Fruit fly (Drosophila melanogaster) whole organism, prepupa: ENCODE data around the gene CG45089.

ENCODE experiments used
- Blimp-1 ChIP-seq: fragments of 200-800 bp; sonication (Bioruptor generic); optimal IDR thresholded peaks from 3 replicates; lab custom pipeline; 2017; ENCODE audit warnings: missing biosample characterization, missing genetic modification characterization, mild to moderate bottlenecking, moderate library complexity, missing genetic modification reagents
- CG10631 ChIP-seq: fragments of 200-800 bp; sonication (Bioruptor generic); optimal IDR thresholded peaks from 2 replicates; lab custom pipeline; 2016; ENCODE audit warnings: missing biosample characterization, missing genetic modification characterization
- CG10669 ChIP-seq: fragments of 200-800 bp; sonication (Bioruptor generic); optimal IDR thresholded peaks from 3 replicates; lab custom pipeline; 2018; ENCODE audit warnings: missing biosample characterization, mild to moderate bottlenecking, missing genetic modification characterization, moderate library complexity
- CG11294 ChIP-seq: fragments of 200-800 bp; sonication (Bioruptor generic); IDR thresholded peaks from 2 replicates; pipeline ENCODE4 v1.3.6; 2022; ENCODE audit warnings: missing biosample characterization, missing genetic modification characterization
- CG11762 ChIP-seq: fragments of 200-800 bp; sonication (Bioruptor generic); optimal IDR thresholded peaks from 3 replicates; lab custom pipeline; 2016; ENCODE audit warnings: missing biosample characterization, missing genetic modification characterization; ENCODE audit not compliant: insufficient read depth
- CG16779 ChIP-seq: fragments of 200-800 bp; sonication (Bioruptor generic); optimal IDR thresholded peaks from 3 replicates; lab custom pipeline; 2017; ENCODE audit warnings: missing biosample characterization, mild to moderate bottlenecking, missing genetic modification characterization
- CG3032 ChIP-seq: fragments of 200-800 bp; optimal IDR thresholded peaks from 2 replicates; lab custom pipeline; 2019; ENCODE audit warnings: missing biosample characterization, mild to moderate bottlenecking, missing genetic modification characterization, moderate library complexity
- CG31627 ChIP-seq: fragments of 200-800 bp; sonication (Bioruptor generic); optimal IDR thresholded peaks from 3 replicates; lab custom pipeline; 2016; ENCODE audit warnings: missing biosample characterization, missing genetic modification characterization
- CG3919 ChIP-seq: fragments of 200-800 bp; sonication (Bioruptor generic); optimal IDR thresholded peaks from 3 replicates; lab custom pipeline; 2016; ENCODE audit warnings: missing biosample characterization, missing genetic modification characterization
- CG6163 ChIP-seq: fragments of 200-800 bp; sonication (Bioruptor generic); IDR thresholded peaks from 3 replicates; pipeline ENCODE4 v1.3.6; 2022; ENCODE audit warnings: missing biosample characterization, missing genetic modification characterization
- CG6276 ChIP-seq: fragments of 200-800 bp; sonication (Bioruptor generic); optimal IDR thresholded peaks from 2 replicates; lab custom pipeline; 2017; ENCODE audit warnings: missing biosample characterization, mild to moderate bottlenecking, missing genetic modification characterization
- CG6808 ChIP-seq: fragments of 200-800 bp; sonication (Bioruptor generic); optimal IDR thresholded peaks from 3 replicates; lab custom pipeline; 2017; ENCODE audit warnings: missing biosample characterization, missing genetic modification characterization, mild to moderate bottlenecking, moderate library complexity, missing genetic modification reagents
- CG8119 ChIP-seq: fragments of 200-800 bp; sonication (Bioruptor generic); IDR thresholded peaks from 3 replicates; pipeline ENCODE4 v1.3.6; 2022; ENCODE audit warnings: missing biosample characterization, missing genetic modification characterization
- CG9139 ChIP-seq: fragments of 200-800 bp; sonication (Bioruptor generic); optimal IDR thresholded peaks from 3 replicates; lab custom pipeline; 2017; ENCODE audit warnings: missing biosample characterization, mild to moderate bottlenecking, missing genetic modification characterization
- Eip75B ChIP-seq: fragments of 200-800 bp; sonication (Bioruptor generic); optimal IDR thresholded peaks from 3 replicates; lab custom pipeline; 2016; ENCODE audit warnings: missing biosample characterization, missing genetic modification characterization
- Eip78C ChIP-seq: fragments of 200-800 bp; sonication (Bioruptor generic); peaks from one replicate; lab custom pipeline; 2016; ENCODE audit warnings: missing biosample characterization, missing genetic modification characterization
- Eip93F ChIP-seq: fragments of 200-800 bp; sonication (Bioruptor generic); optimal IDR thresholded peaks from 2 replicates; lab custom pipeline; 2016; ENCODE audit warnings: missing biosample characterization, mild to moderate bottlenecking, missing genetic modification characterization
- Ets21C ChIP-seq: fragments of 200-800 bp; sonication (Bioruptor generic); optimal IDR thresholded peaks from 3 replicates; lab custom pipeline; 2016; ENCODE audit warnings: missing biosample characterization, missing genetic modification characterization
- Gug ChIP-seq: fragments of 200-800 bp; sonication (Bioruptor generic); IDR thresholded peaks from 2 replicates; pipeline ENCODE4 v1.3.6; 2022; ENCODE audit warnings: missing biosample characterization, missing genetic modification characterization
- Lpt ChIP-seq: fragments of 200-800 bp; sonication (Bioruptor generic); optimal IDR thresholded peaks from 3 replicates; lab custom pipeline; 2016; ENCODE audit warnings: missing biosample characterization, missing genetic modification characterization
- Smox ChIP-seq: fragments of 200-800 bp; sonication (Bioruptor generic); optimal IDR thresholded peaks from 3 replicates; lab custom pipeline; 2016; ENCODE audit warnings: missing biosample characterization, missing genetic modification characterization
- Sox14 ChIP-seq: fragments of 200-800 bp; sonication (Bioruptor generic); optimal IDR thresholded peaks from 3 replicates; lab custom pipeline; 2016; ENCODE audit warnings: missing biosample characterization, missing genetic modification characterization
- achi ChIP-seq: fragments of 200-800 bp; sonication (Bioruptor generic); optimal IDR thresholded peaks from 3 replicates; lab custom pipeline; 2016; ENCODE audit warnings: missing biosample characterization, missing genetic modification characterization
- acj6 ChIP-seq: fragments of 200-800 bp; sonication (Bioruptor generic); optimal IDR thresholded peaks from 3 replicates; lab custom pipeline; 2016; ENCODE audit warnings: missing biosample characterization, missing genetic modification characterization
- cyc ChIP-seq: fragments of 200-800 bp; sonication (Bioruptor generic); optimal IDR thresholded peaks from 3 replicates; lab custom pipeline; 2016; ENCODE audit warnings: missing biosample characterization, missing genetic modification characterization
- dac ChIP-seq: fragments of 200-800 bp; sonication (Bioruptor generic); optimal IDR thresholded peaks from 2 replicates; lab custom pipeline; 2017; ENCODE audit warnings: missing biosample characterization, mild to moderate bottlenecking, missing genetic modification characterization
- eg ChIP-seq: fragments of 200-800 bp; sonication (Bioruptor generic); IDR thresholded peaks from 3 replicates; pipeline ENCODE4 v1.3.6; 2022; ENCODE audit warnings: missing biosample characterization, missing genetic modification characterization
- esn ChIP-seq: fragments of 200-800 bp; sonication (Bioruptor generic); optimal IDR thresholded peaks from 2 replicates; lab custom pipeline; 2016; ENCODE audit warnings: missing biosample characterization, mild to moderate bottlenecking, missing genetic modification characterization, moderate library complexity
- fd59A ChIP-seq: fragments of 200-800 bp; sonication (Bioruptor generic); optimal IDR thresholded peaks from 2 replicates; lab custom pipeline; 2017; ENCODE audit warnings: missing biosample characterization, mild to moderate bottlenecking, missing genetic modification characterization, missing genetic modification reagents
- fd85E ChIP-seq: fragments of 200-800 bp; sonication (Bioruptor generic); optimal IDR thresholded peaks from 3 replicates; lab custom pipeline; 2016; ENCODE audit warnings: missing biosample characterization, missing genetic modification characterization
- lz ChIP-seq: fragments of 200-800 bp; sonication (Bioruptor generic); optimal IDR thresholded peaks from 3 replicates; lab custom pipeline; 2016; ENCODE audit warnings: missing biosample characterization, missing genetic modification characterization
- net ChIP-seq: fragments of 200-800 bp; sonication (Bioruptor generic); optimal IDR thresholded peaks from 3 replicates; lab custom pipeline; 2016; ENCODE audit warnings: missing biosample characterization, missing genetic modification characterization
- pdm3 ChIP-seq: fragments of 200-800 bp; sonication (Bioruptor generic); optimal IDR thresholded peaks from 3 replicates; lab custom pipeline; 2016; ENCODE audit warnings: missing biosample characterization, missing genetic modification characterization
- salr ChIP-seq, 2 experiments: fragments of 200-800 bp; sonication (Bioruptor generic); optimal IDR thresholded peaks; 3 replicates each; lab custom pipeline; 2016 to 2018; ENCODE audit warnings: missing biosample characterization in 2 of 2, missing genetic modification characterization in 2 of 2, mild to moderate bottlenecking in 1 of 2
- spab ChIP-seq: fragments of 200-800 bp; sonication (Bioruptor generic); optimal IDR thresholded peaks from 2 replicates; lab custom pipeline; 2017; ENCODE audit warnings: missing biosample characterization, mild to moderate bottlenecking, missing genetic modification characterization, missing genetic modification reagents
- ss ChIP-seq, 2 experiments: fragments of 200-800 bp; sonication (Bioruptor generic); optimal IDR thresholded peaks; 2 replicates in 1 of 2; 3 replicates in 1 of 2; lab custom pipeline; 2017 to 2018; ENCODE audit warnings: mild to moderate bottlenecking in 2 of 2, missing biosample characterization in 2 of 2, missing genetic modification characterization in 2 of 2, moderate library complexity in 1 of 2
- svp ChIP-seq: fragments of 200-800 bp; sonication (Bioruptor generic); peaks from one replicate; lab custom pipeline; 2016; ENCODE audit warnings: missing biosample characterization, missing genetic modification characterization
- vri ChIP-seq: fragments of 200-800 bp; sonication (Bioruptor generic); optimal IDR thresholded peaks from 3 replicates; lab custom pipeline; 2016; ENCODE audit warnings: missing biosample characterization, mild to moderate bottlenecking, missing genetic modification characterization

CG45089 gene

dm6 chrX:7881579-7881978 is 12.0 kb downstream of the CG45089 start, which contains the start of gene Ir7e:
Gene Ir7e, minus strand, starts transcription at chrX:7881679.
- no peak for TF ChIP-seq Gug (GFP tag; lab: Robert Waterston, UW)
- TF ChIP-seq net (GFP tag; lab: Kevin White, UChicago), result no peak
- no peak for TF ChIP-seq Smox
- no peak for TF ChIP-seq CG10631 (GFP tag; lab: Kevin White, UChicago)
- no peak for TF ChIP-seq Eip75B (GFP tag; lab: Kevin White, UChicago)
- no peak for TF ChIP-seq CG6276 (GFP tag; lab: Kevin White, UChicago)
- TF ChIP-seq CG3032, result no peak
- TF ChIP-seq spab, result no peak
- no peak for TF ChIP-seq CG6808 (GFP tag; lab: Kevin White, UChicago)
- no peak for TF ChIP-seq CG10669 (GFP tag; lab: Kevin White, UChicago)
- TF ChIP-seq eg (GFP tag; lab: Robert Waterston, UW), result no peak
- no peak for TF ChIP-seq Eip93F
- no peak for TF ChIP-seq pdm3 (GFP tag; lab: Kevin White, UChicago)
- no peak for TF ChIP-seq Sox14 (GFP tag; lab: Kevin White, UChicago)
- no peak for TF ChIP-seq Eip78C
- no peak for TF ChIP-seq Lpt (GFP tag; lab: Kevin White, UChicago)
- TF ChIP-seq Ets21C, result no peak

dm6 chrX:7878736-7879135 is 14.9 kb downstream of the CG45089 start, which contains the start of gene Ir7d:
Gene Ir7d, minus strand, starts transcription at chrX:7878836.
- TF ChIP-seq CG8119, result no peak

dm6 chrX:7874094-7874493 is 19.5 kb downstream of the CG45089 start, which contains the start of gene Ir7c:
Gene Ir7c, plus strand, starts transcription at chrX:7874394.
- TF ChIP-seq CG6163 (GFP tag; lab: Robert Waterston, UW), result no peak
- no peak for TF ChIP-seq svp
- no peak for TF ChIP-seq CG11294
- TF ChIP-seq achi (GFP tag; lab: Kevin White, UChicago), result no peak
- no peak for TF ChIP-seq CG10631 (GFP tag; lab: Kevin White, UChicago)
- TF ChIP-seq CG9139 (GFP tag; lab: Kevin White, UChicago), result no peak
- no peak for TF ChIP-seq Lpt (GFP tag; lab: Kevin White, UChicago)
- no peak for TF ChIP-seq esn (GFP tag; lab: Kevin White, UChicago)

dm6 chrX:7873172-7873930 is 20.2 kb downstream of the CG45089 start, which contains the start of gene dec:
Gene dec, minus strand, starts transcription at chrX:7873222.
- no peak for TF ChIP-seq CG3919 (GFP tag; lab: Kevin White, UChicago)
- TF ChIP-seq acj6, result no peak
- TF ChIP-seq CG16779 (tag; lab: Kevin White, UChicago), result no peak
- no peak for TF ChIP-seq vri (GFP tag; lab: Kevin White, UChicago)
- no peak for TF ChIP-seq cyc
- no peak for TF ChIP-seq CG10669 (GFP tag; lab: Kevin White, UChicago)
- no peak for TF ChIP-seq dac
- no peak for TF ChIP-seq CG6808 (GFP tag; lab: Kevin White, UChicago)
- no peak for TF ChIP-seq ss (GFP tag; optimal IDR thresholded peaks at IDR 0.05; lab: Kevin White, UChicago)
- TF ChIP-seq eg (GFP tag; lab: Robert Waterston, UW), result no peak
- no peak for TF ChIP-seq Blimp-1 (GFP tag; lab: Kevin White, UChicago)
- TF ChIP-seq fd59A (GFP tag; lab: Kevin White, UChicago), result no peak
- TF ChIP-seq CG31627, result no peak
- TF ChIP-seq salr (GFP tag; optimal IDR thresholded peaks at IDR 0.05; lab: Kevin White, UChicago), result no peak
- no peak for TF ChIP-seq fd85E (GFP tag; lab: Kevin White, UChicago)
- TF ChIP-seq lz (GFP tag; lab: Kevin White, UChicago), result no peak
- TF ChIP-seq CG11762, result no peak
- TF ChIP-seq CG6163 (GFP tag; lab: Robert Waterston, UW), result no peak
